Worm (Caenorhabditis elegans): ENCODE data around the gene eif-3.B.

- TF ChIP-seq ekl-4 (GFP tag; IDR thresholded peaks at IDR 0.05) (no peak), C06A6.2 (GFP tag; conservative IDR thresholded peaks at IDR 0.05) (no peak), D2030.7 (GFP tag; IDR thresholded peaks at IDR 0.05) (no peak), ztf-3 (GFP tag; optimal IDR thresholded peaks at IDR 0.05) (no peak), Y79H2A.3 (GFP tag; conservative IDR thresholded peaks at IDR 0.05) (no peak), snpc-4 (GFP tag; optimal IDR thresholded peaks at IDR 0.05) (no peak), snpc-4 (tag; optimal IDR thresholded peaks at IDR 0.05) (no peak), pha-4 (tag; optimal IDR thresholded peaks at IDR 0.05) (no peak), cebp-2 (GFP tag; IDR thresholded peaks at IDR 0.05) (no peak), nfya-1 (tag; optimal IDR thresholded peaks at IDR 0.05; ENCODE audit: borderline replicate concordance, insufficient read depth) (no peak)
Measured at ce11 chrII:14832055-14832454, 36.9 kb downstream of the eif-3.B start.

Measured in whole organism, young adult.